Worm (Caenorhabditis elegans) whole organism, late embryonic: ENCODE measurements around the gene F09B12.5.

Experiments used
- F13H6.1 ChIP-seq: sonication (generic microtip); optimal IDR thresholded peaks from 2 replicates; lab custom pipeline; 2016; ENCODE audit warnings: missing genetic modification characterization, missing compliant biosample characterization
- Y22D7AL.16 ChIP-seq: sonication (generic microtip); optimal IDR thresholded peaks from 2 replicates; lab custom pipeline; 2016; ENCODE audit warnings: missing genetic modification characterization, missing compliant biosample characterization
- ama-1 ChIP-seq: fragments of 150-350 bp; optimal IDR thresholded peaks from 2 replicates; lab custom pipeline; 2014
- ceh-9 ChIP-seq: sonication (generic microtip); optimal IDR thresholded peaks from 2 replicates; lab custom pipeline; 2016; ENCODE audit warnings: mild to moderate bottlenecking, missing genetic modification characterization, inconsistent platforms, missing compliant biosample characterization
- che-1 ChIP-seq: sonication (generic microtip); optimal IDR thresholded peaks from 2 replicates; lab custom pipeline; 2016; ENCODE audit warnings: mild to moderate bottlenecking, missing genetic modification characterization, missing compliant biosample characterization
- fkh-10 ChIP-seq: fragments of 150-350 bp; optimal IDR thresholded peaks from 2 replicates; lab custom pipeline; 2014; ENCODE audit warnings: missing biosample characterization, missing genetic modification reagents, missing genetic modification characterization
- lim-6 ChIP-seq: sonication (generic microtip); optimal IDR thresholded peaks from 2 replicates; lab custom pipeline; 2016; ENCODE audit warnings: missing genetic modification characterization, missing compliant biosample characterization
- nfya-1 ChIP-seq: sonication (generic microtip); optimal IDR thresholded peaks from 2 replicates; lab custom pipeline; 2017; ENCODE audit warnings: missing genetic modification characterization, mild to moderate bottlenecking, missing compliant biosample characterization, antibody characterized with exemption, moderate library complexity
- nhr-11 ChIP-seq: fragments of 150-350 bp; optimal IDR thresholded peaks from 2 replicates; lab custom pipeline; 2014; ENCODE audit warnings: missing biosample characterization, missing genetic modification characterization
- npax-4 ChIP-seq: sonication (generic microtip); optimal IDR thresholded peaks from 2 replicates; lab custom pipeline; 2016; ENCODE audit warnings: missing genetic modification characterization, missing compliant biosample characterization
- pros-1 ChIP-seq: fragments of 150-350 bp; optimal IDR thresholded peaks from 2 replicates; lab custom pipeline; 2014; ENCODE audit warnings: missing biosample characterization, missing genetic modification reagents, missing genetic modification characterization
- tbx-7 ChIP-seq: sonication (generic microtip); optimal IDR thresholded peaks from 2 replicates; lab custom pipeline; 2016; ENCODE audit warnings: missing genotype, missing genetic modification characterization, missing compliant biosample characterization
- unc-55 ChIP-seq: sonication (generic microtip); optimal IDR thresholded peaks from 2 replicates; lab custom pipeline; 2017; ENCODE audit warnings: missing biosample characterization, missing genetic modification reagents, missing genetic modification characterization

DNA sequence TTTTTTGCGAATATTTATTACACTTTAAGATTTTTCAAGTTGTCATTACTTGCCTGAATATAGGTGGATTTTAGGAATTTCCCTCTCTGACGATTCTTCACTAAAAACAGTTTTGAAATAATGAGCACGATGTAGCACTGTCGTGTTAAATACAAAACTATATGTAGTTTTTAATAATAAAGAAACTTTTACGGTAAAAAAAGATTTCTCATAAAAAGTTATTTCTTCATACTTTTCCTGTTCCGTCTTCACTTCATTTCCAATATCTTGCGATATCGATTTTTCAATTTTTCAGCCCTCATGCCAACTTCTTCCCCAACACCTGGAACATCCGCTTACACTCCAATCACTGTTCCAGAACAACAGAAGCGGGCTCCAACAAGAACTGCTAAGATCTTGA, 32.1 kb upstream of the F09B12.5 start, which contains the start of gene H03G16.6:
- no peak for TF ChIP-seq nfya-1 (tag; lab: Kevin White, UChicago)
- no peak for TF ChIP-seq npax-4
- no peak for TF ChIP-seq nhr-11 (tag; lab: Kevin White, UChicago)
- no peak for TF ChIP-seq unc-55 (GFP tag; lab: Kevin White, UChicago)
- TF ChIP-seq fkh-10 (GFP tag; lab: Kevin White, UChicago) = no peak
- no peak for TF ChIP-seq ama-1 (lab: Kevin White, UChicago)
- TF ChIP-seq ceh-9 (tag; lab: Kevin White, UChicago) = no peak
- TF ChIP-seq che-1 (tag; lab: Kevin White, UChicago) = no peak
- TF ChIP-seq F13H6.1 = no peak
- TF ChIP-seq pros-1 (tag; lab: Kevin White, UChicago) = no peak
- TF ChIP-seq Y22D7AL.16 (tag; lab: Kevin White, UChicago) = no peak
- TF ChIP-seq tbx-7 (tag; lab: Kevin White, UChicago) = no peak
- TF ChIP-seq lim-6 (tag; lab: Kevin White, UChicago) = no peak
